Fruit fly (Drosophila melanogaster): ENCODE data around the gene CG43082.

CG43082 gene

dm6 chr3L:15690711-15691591 is 29.3 kb downstream of the CG43082 start (continued):
- TF ChIP-seq CG14710 (tag; optimal IDR thresholded peaks at IDR 0.05): peak; percentile 77
- TF ChIP-seq esg (GFP tag; conservative IDR thresholded peaks at IDR 0.05): peak; percentile 52
- no peak for TF ChIP-seq Elba2 (GFP tag; optimal IDR thresholded peaks at IDR 0.05)
- peak; percentile 3 for TF ChIP-seq repo (GFP tag; optimal IDR thresholded peaks at IDR 0.05)
- peak; percentile 34 for TF ChIP-seq CG34376 (GFP tag; optimal IDR thresholded peaks at IDR 0.05)
- TF ChIP-seq CG18599 (GFP tag; optimal IDR thresholded peaks at IDR 0.05): peak; percentile 58
- peak; percentile 21 for TF ChIP-seq pb (GFP tag; optimal IDR thresholded peaks at IDR 0.05)
- peak; percentile 86 for TF ChIP-seq CG10979 (tag; optimal IDR thresholded peaks at IDR 0.05)
- TF ChIP-seq Ada2b (GFP tag; IDR thresholded peaks at IDR 0.05): peak; percentile 44
- TF ChIP-seq dm (GFP tag; optimal IDR thresholded peaks at IDR 0.05): no peak
- TF ChIP-seq CG2678 (tag; optimal IDR thresholded peaks at IDR 0.05): peak; percentile 77
- TF ChIP-seq BtbVII (GFP tag; optimal IDR thresholded peaks at IDR 0.05): peak; percentile 60
- no peak for TF ChIP-seq CG10274 (GFP tag; optimal IDR thresholded peaks at IDR 0.05)
- no peak for TF ChIP-seq Ravus (GFP tag; IDR thresholded peaks at IDR 0.05)
- no peak for TF ChIP-seq Abd-B (GFP tag; optimal IDR thresholded peaks at IDR 0.05)
- TF ChIP-seq CG15696 (tag; optimal IDR thresholded peaks at IDR 0.05): peak; percentile 61
- peak; percentile 54 for TF ChIP-seq CG9932 (GFP tag; IDR thresholded peaks at IDR 0.05)
- TF ChIP-seq pum (GFP tag; optimal IDR thresholded peaks at IDR 0.05): no peak
- TF ChIP-seq unc-4 (GFP tag; IDR thresholded peaks at IDR 0.05; ENCODE audit: partially characterized antibody): no peak
- TF ChIP-seq Side (GFP tag; optimal IDR thresholded peaks at IDR 0.05): peak; percentile 42
- TF ChIP-seq Asciz (GFP tag; optimal IDR thresholded peaks at IDR 0.05): no peak
- TF ChIP-seq CG13424 (tag; optimal IDR thresholded peaks at IDR 0.05): peak; percentile 40
- TF ChIP-seq sd (tag; optimal IDR thresholded peaks at IDR 0.05): peak; percentile 51
- TF ChIP-seq CG10543 (GFP tag; optimal IDR thresholded peaks at IDR 0.05): peak; percentile 28
- TF ChIP-seq CG14014 (GFP tag; IDR thresholded peaks at IDR 0.05): peak; percentile 44; the same call in 1 of the 2 replicates
- TF ChIP-seq fd96Cb (tag; optimal IDR thresholded peaks at IDR 0.05): peak; percentile 77
- TF ChIP-seq Xbp1 (GFP tag; optimal IDR thresholded peaks at IDR 0.05): no peak
- no peak for TF ChIP-seq hb (GFP tag; IDR thresholded peaks at IDR 0.05; ENCODE audit: partially characterized antibody)
- peak in 1 of 3 experiments; percentile 35 for TF ChIP-seq lola (GFP tag; optimal IDR thresholded peaks at IDR 0.05)
- TF ChIP-seq kni (GFP tag; optimal IDR thresholded peaks at IDR 0.05): no peak
- no peak for TF ChIP-seq sc (optimal IDR thresholded peaks at IDR 0.05)
- no peak for TF ChIP-seq sc (GFP tag; optimal IDR thresholded peaks at IDR 0.05)
- TF ChIP-seq CG8281 (tag; optimal IDR thresholded peaks at IDR 0.05): no peak
- TF ChIP-seq chif (GFP tag; optimal IDR thresholded peaks at IDR 0.05): no peak
- TF ChIP-seq disco-r (GFP tag; optimal IDR thresholded peaks at IDR 0.05): peak; percentile 1
- no peak for TF ChIP-seq br (optimal IDR thresholded peaks at IDR 0.05)
- TF ChIP-seq Atf-2 (GFP tag; optimal IDR thresholded peaks at IDR 0.05): no peak
- TF ChIP-seq CG6689 (GFP tag; IDR thresholded peaks at IDR 0.05): 0 out of 2 replicates have a peak, but pooled peaks have one; percentile 10
- no peak for TF ChIP-seq CG8290 (GFP tag; optimal IDR thresholded peaks at IDR 0.05)
- TF ChIP-seq CG8290 (tag; optimal IDR thresholded peaks at IDR 0.05): no peak
- peak; percentile 40 for TF ChIP-seq CG4424 (GFP tag; optimal IDR thresholded peaks at IDR 0.05)
- no peak for TF ChIP-seq crp (GFP tag; optimal IDR thresholded peaks at IDR 0.05)
- peak; percentile 56 for TF ChIP-seq exex (tag; optimal IDR thresholded peaks at IDR 0.05)
- TF ChIP-seq CG17361 (GFP tag; IDR thresholded peaks at IDR 0.05): peak; percentile 53; the same call in 1 of the 3 replicates
- TF ChIP-seq Hmr (GFP tag; optimal IDR thresholded peaks at IDR 0.05): peak; percentile 52
- no peak for TF ChIP-seq YL-1 (GFP tag; optimal IDR thresholded peaks at IDR 0.05)
- TF ChIP-seq Six4 (GFP tag; optimal IDR thresholded peaks at IDR 0.05): peak; percentile 32
- TF ChIP-seq ranshi (GFP tag; IDR thresholded peaks at IDR 0.05): 0 out of 2 replicates have a peak, but pooled peaks have one; percentile 36
- peak; percentile 24 for TF ChIP-seq CG10654 (GFP tag; optimal IDR thresholded peaks at IDR 0.05)
